Fruit fly (Drosophila melanogaster) whole organism, embryonic: Measurements from ENCODE around the gene CG7156.

Experiments
- Asciz ChIP-seq: fragments of 200-800 bp; sonication (Bioruptor generic); optimal IDR thresholded peaks from 2 replicates; lab custom pipeline; 2017; ENCODE audit warnings: missing biosample characterization, mild to moderate bottlenecking, missing genetic modification characterization, missing genetic modification reagents
- C15 ChIP-seq: fragments of 200-800 bp; sonication (Bioruptor generic); IDR thresholded peaks from 3 replicates; pipeline ENCODE4 v1.3.6; 2022; ENCODE audit warnings: missing biosample characterization, missing genetic modification characterization
- CG11695 ChIP-seq: fragments of 200-800 bp; sonication (Bioruptor generic); IDR thresholded peaks from 3 replicates; pipeline ENCODE4 v1.3.6; 2022; ENCODE audit warnings: missing biosample characterization, missing genetic modification characterization
- CG16779 ChIP-seq: fragments of 200-800 bp; sonication (Bioruptor generic); IDR thresholded peaks from 2 replicates; pipeline ENCODE4 v1.3.6; 2022; ENCODE audit warnings: missing biosample characterization, missing genetic modification characterization
- CG18619 ChIP-seq: fragments of 200-800 bp; sonication (Bioruptor generic); optimal IDR thresholded peaks from 3 replicates; lab custom pipeline; 2017; ENCODE audit warnings: missing biosample characterization, mild to moderate bottlenecking, missing genetic modification characterization
- CG32772 ChIP-seq: fragments of 200-800 bp; sonication (Bioruptor generic); IDR thresholded peaks from 2 replicates; pipeline ENCODE4 v1.3.6; 2022; ENCODE audit warnings: missing biosample characterization, missing genetic modification characterization
- CG4404 ChIP-seq: fragments of 200-800 bp; sonication (Bioruptor generic); IDR thresholded peaks from 2 replicates; pipeline ENCODE4 v1.3.6; 2022; ENCODE audit warnings: missing biosample characterization, missing genetic modification characterization
- CG4424 ChIP-seq: fragments of 200-800 bp; sonication (Bioruptor generic); optimal IDR thresholded peaks from 3 replicates; lab custom pipeline; 2016; ENCODE audit warnings: missing biosample characterization, missing genetic modification characterization
- CG5180 ChIP-seq: fragments of 200-800 bp; sonication (Bioruptor generic); optimal IDR thresholded peaks from 3 replicates; lab custom pipeline; 2017; ENCODE audit warnings: missing biosample characterization, missing genetic modification characterization, mild to moderate bottlenecking, moderate library complexity, missing genetic modification reagents
- CG7839 ChIP-seq: fragments of 200-800 bp; sonication (Bioruptor generic); optimal IDR thresholded peaks from 3 replicates; lab custom pipeline; 2018; ENCODE audit warnings: missing biosample characterization, mild to moderate bottlenecking, missing genetic modification characterization, moderate library complexity
- CG8281 ChIP-seq: fragments of 200-800 bp; sonication (Bioruptor generic); optimal IDR thresholded peaks from 2 replicates; lab custom pipeline; 2018; ENCODE audit warnings: missing biosample characterization, mild to moderate bottlenecking, missing genetic modification characterization, moderate library complexity
- CG8478 ChIP-seq: fragments of >200 bp; optimal IDR thresholded peaks from 2 replicates; lab custom pipeline; 2018
- CG8765 ChIP-seq: fragments of 200-800 bp; sonication (Bioruptor generic); IDR thresholded peaks from 2 replicates; pipeline ENCODE4 v1.3.6; 2022; ENCODE audit warnings: missing biosample characterization, missing genetic modification characterization
- CG9876 ChIP-seq: fragments of 200-800 bp; sonication (Bioruptor generic); optimal IDR thresholded peaks from 2 replicates; lab custom pipeline; 2016; ENCODE audit warnings: missing biosample characterization, missing genetic modification characterization
- CkIIα-i1 ChIP-seq: fragments of 200-800 bp; sonication (Bioruptor generic); IDR thresholded peaks from 2 replicates; pipeline ENCODE4 v1.3.6; 2022; ENCODE audit warnings: missing biosample characterization, missing genetic modification characterization
- Doc2 ChIP-seq: fragments of 200-800 bp; sonication (Bioruptor generic); IDR thresholded peaks from 2 replicates; pipeline ENCODE4 v1.3.6; 2022; ENCODE audit warnings: missing biosample characterization, missing genetic modification characterization
- Doc3 ChIP-seq: fragments of 200-800 bp; sonication (Bioruptor generic); IDR thresholded peaks from 3 replicates; pipeline ENCODE4 v1.3.6; 2022; ENCODE audit warnings: missing biosample characterization, missing genetic modification characterization; ENCODE audit not compliant: partially characterized antibody
- E2f1 ChIP-seq: fragments of 200-800 bp; sonication (Bioruptor generic); IDR thresholded peaks from 2 replicates; pipeline ENCODE4 v1.3.6; 2022; ENCODE audit warnings: missing biosample characterization, missing genetic modification characterization
- Lhr ChIP-seq: fragments of 200-800 bp; sonication (Bioruptor generic); optimal IDR thresholded peaks from 3 replicates; lab custom pipeline; 2017; ENCODE audit warnings: mild to moderate bottlenecking, missing biosample characterization, missing genetic modification reagents, missing genetic modification characterization
- Med ChIP-seq: fragments of 200-800 bp; sonication (Bioruptor generic); peaks from one replicate; lab custom pipeline; 2016; ENCODE audit warnings: missing biosample characterization, missing genetic modification characterization, mild to moderate bottlenecking, inconsistent platforms, moderate library complexity
- Ptx1 ChIP-seq: fragments of 200-800 bp; sonication (Bioruptor generic); IDR thresholded peaks from 2 replicates; pipeline ENCODE4 v1.3.6; 2022; ENCODE audit warnings: missing biosample characterization, missing genetic modification characterization
- Sox102F ChIP-seq: fragments of 200-800 bp; sonication (Bioruptor generic); optimal IDR thresholded peaks from 2 replicates; lab custom pipeline; 2018; ENCODE audit warnings: missing biosample characterization, mild to moderate bottlenecking, missing genetic modification characterization, moderate library complexity
- Ssrp ChIP-seq: fragments of 200-800 bp; sonication (Bioruptor generic); optimal IDR thresholded peaks from 2 replicates; lab custom pipeline; 2018; ENCODE audit warnings: missing biosample characterization, mild to moderate bottlenecking, missing genetic modification characterization, moderate library complexity
- Usf ChIP-seq: fragments of 200-800 bp; sonication (Bioruptor generic); optimal IDR thresholded peaks from 2 replicates; lab custom pipeline; 2017; ENCODE audit warnings: missing genotype, missing biosample characterization, missing genetic modification characterization
- aop ChIP-seq: fragments of 200-800 bp; sonication (Bioruptor generic); IDR thresholded peaks from 2 replicates; pipeline ENCODE4 v1.3.6; 2022; ENCODE audit warnings: missing biosample characterization, missing genetic modification characterization
- ap ChIP-seq: fragments of 200-800 bp; sonication (Bioruptor generic); IDR thresholded peaks from 2 replicates; pipeline ENCODE4 v1.3.6; 2022; ENCODE audit warnings: missing biosample characterization, missing genetic modification characterization
- bab2 ChIP-seq: fragments of 200-800 bp; sonication (Bioruptor generic); optimal IDR thresholded peaks from 2 replicates; lab custom pipeline; 2016; ENCODE audit warnings: missing biosample characterization, missing genetic modification characterization
- caup ChIP-seq: fragments of 200-800 bp; sonication (Bioruptor generic); optimal IDR thresholded peaks from 3 replicates; lab custom pipeline; 2017; ENCODE audit warnings: missing biosample characterization, mild to moderate bottlenecking, missing genetic modification characterization, moderate library complexity; ENCODE audit not compliant: severe bottlenecking
- cg ChIP-seq: fragments of 200-800 bp; sonication (Bioruptor generic); optimal IDR thresholded peaks from 3 replicates; lab custom pipeline; 2019; ENCODE audit warnings: missing biosample characterization, mild to moderate bottlenecking, missing genetic modification characterization, moderate library complexity
- crc ChIP-seq: fragments of 200-800 bp; sonication (Bioruptor generic); optimal IDR thresholded peaks from 2 replicates; lab custom pipeline; 2016; ENCODE audit warnings: missing biosample characterization, missing genetic modification characterization
- esg ChIP-seq: fragments of 200-800 bp; sonication (Bioruptor generic); conservative IDR thresholded peaks from 2 replicates; pipeline ENCODE4 v1.3.6; 2022; ENCODE audit warnings: missing biosample characterization, missing genetic modification characterization
- eve ChIP-seq, 2 experiments: fragments of >200 bp; optimal IDR thresholded peaks; 2 replicates each; lab custom pipeline; 2017; ENCODE audit warnings: missing biosample characterization in 2 of 2, missing genetic modification characterization in 2 of 2
- ewg ChIP-seq: fragments of 200-800 bp; sonication (Bioruptor generic); optimal IDR thresholded peaks from 3 replicates; lab custom pipeline; 2017; ENCODE audit warnings: mild to moderate bottlenecking, missing biosample characterization, missing genetic modification reagents, missing genetic modification characterization
- fd64A ChIP-seq: fragments of 200-800 bp; sonication (Bioruptor generic); optimal IDR thresholded peaks from 3 replicates; lab custom pipeline; 2018; ENCODE audit warnings: missing biosample characterization, mild to moderate bottlenecking, missing genetic modification characterization
- hkb ChIP-seq, 2 experiments: fragments of 200-800 bp in 1 of 2; fragments of >200 bp in 1 of 2; sonication (Bioruptor generic) in 1 of 2; IDR thresholded peaks in 1 of 2; optimal IDR thresholded peaks in 1 of 2; 2 replicates each; pipeline versions ENCODE4 v1.3.6 to Lab custom; 2017 to 2022; ENCODE audit warnings: missing biosample characterization in 1 of 2, missing genetic modification characterization in 1 of 2
- knrl ChIP-seq: fragments of 200-800 bp; sonication (Bioruptor generic); IDR thresholded peaks from 3 replicates; pipeline ENCODE4 v1.3.6; 2022; ENCODE audit warnings: missing biosample characterization, missing genetic modification characterization; ENCODE audit not compliant: partially characterized antibody
- lab ChIP-seq: fragments of 200-800 bp; sonication (Bioruptor generic); optimal IDR thresholded peaks from 3 replicates; lab custom pipeline; 2017; ENCODE audit warnings: missing biosample characterization, missing genetic modification characterization, mild to moderate bottlenecking, moderate library complexity, missing genetic modification reagents
- mirr ChIP-seq: fragments of 200-800 bp; sonication (Bioruptor generic); optimal IDR thresholded peaks from 3 replicates; lab custom pipeline; 2018; ENCODE audit warnings: missing biosample characterization, mild to moderate bottlenecking, missing genetic modification characterization
- nerfin-1 ChIP-seq: fragments of 200-800 bp; sonication (Bioruptor generic); optimal IDR thresholded peaks from 3 replicates; lab custom pipeline; 2019; ENCODE audit warnings: missing biosample characterization, mild to moderate bottlenecking, missing genetic modification characterization, moderate library complexity
- nerfin-2 ChIP-seq: fragments of 200-800 bp; sonication (Bioruptor generic); IDR thresholded peaks from 2 replicates; pipeline ENCODE4 v1.3.6; 2022; ENCODE audit warnings: missing biosample characterization, missing genetic modification characterization; ENCODE audit not compliant: partially characterized antibody
- phol ChIP-seq: fragments of 200-800 bp; sonication (Bioruptor generic); optimal IDR thresholded peaks from 3 replicates; lab custom pipeline; 2018; ENCODE audit warnings: missing biosample characterization, mild to moderate bottlenecking, missing genetic modification characterization, moderate library complexity
- pros ChIP-seq: fragments of 200-800 bp; sonication (Bioruptor generic); optimal IDR thresholded peaks from 3 replicates; lab custom pipeline; 2019; ENCODE audit warnings: missing biosample characterization, mild to moderate bottlenecking, missing genetic modification characterization, moderate library complexity
- repo ChIP-seq: fragments of 200-800 bp; sonication (Bioruptor generic); optimal IDR thresholded peaks from 2 replicates; lab custom pipeline; 2016; ENCODE audit warnings: missing biosample characterization, missing genetic modification characterization
- sd ChIP-seq: fragments of 200-800 bp; sonication (Bioruptor generic); optimal IDR thresholded peaks from 3 replicates; lab custom pipeline; 2018; ENCODE audit warnings: missing biosample characterization, mild to moderate bottlenecking, missing genetic modification characterization, moderate library complexity
- seq ChIP-seq: fragments of 200-800 bp; sonication (Bioruptor generic); IDR thresholded peaks from 2 replicates; pipeline ENCODE4 v1.3.6; 2022; ENCODE audit warnings: missing biosample characterization, missing genetic modification characterization
- sqz ChIP-seq: fragments of 200-800 bp; sonication (Bioruptor generic); optimal IDR thresholded peaks from 3 replicates; lab custom pipeline; 2018; ENCODE audit warnings: missing biosample characterization, mild to moderate bottlenecking, missing genetic modification characterization
- ttk ChIP-seq: fragments of 200-800 bp; sonication (Bioruptor generic); IDR thresholded peaks from 2 replicates; pipeline ENCODE4 v2.1.2; 2022; ENCODE audit warnings: missing biosample characterization, missing genetic modification characterization
- usp ChIP-seq: fragments of >200 bp; optimal IDR thresholded peaks from 2 replicates; lab custom pipeline; 2017; ENCODE audit warnings: missing biosample characterization, missing genetic modification characterization
- z ChIP-seq: fragments of 200-800 bp; sonication (Bioruptor generic); IDR thresholded peaks from 3 replicates; pipeline ENCODE4 v1.3.6; 2022; ENCODE audit warnings: missing biosample characterization, missing genetic modification characterization

The CG7156 gene

dm6 chr3R:18246041-18246440 lies 4.1 kb upstream of the CG7156 start (continued):
- TF ChIP-seq C15 (GFP tag; lab: Robert Waterston, UW) = no peak
- no peak for TF ChIP-seq CG5180 (GFP tag; lab: Kevin White, UChicago)
- peak; percentile 36 for TF ChIP-seq Med (GFP tag; lab: Kevin White, UChicago)
- TF ChIP-seq CG9876 = no peak
- TF ChIP-seq bab2 (GFP tag; lab: Kevin White, UChicago) = no peak
- no peak for TF ChIP-seq z (GFP tag; lab: Robert Waterston, UW)
- TF ChIP-seq phol = no peak
- peak; percentile 31 for TF ChIP-seq mirr (GFP tag; lab: Kevin White, UChicago)
- no peak for TF ChIP-seq CG4404
- TF ChIP-seq esg = no peak
- peak; percentile 28 for TF ChIP-seq CG8478 (lab: Kevin White, UChicago)

dm6 chr3R:18245044-18245596 lies 3.2 kb upstream of the CG7156 start:
- peak; percentile 0 for TF ChIP-seq Ssrp (tag; lab: Kevin White, UChicago)
- no peak for TF ChIP-seq aop (GFP tag; lab: Robert Waterston, UW)
- TF ChIP-seq crc (GFP tag; lab: Kevin White, UChicago) = no peak
- no peak for TF ChIP-seq Asciz
- no peak for TF ChIP-seq CG8281
- no peak for TF ChIP-seq repo (GFP tag; lab: Kevin White, UChicago)
- peak; percentile 17; the same call in 1 of the 2 replicates for TF ChIP-seq ap
- no peak for TF ChIP-seq Ptx1 (GFP tag; lab: Robert Waterston, UW)
- TF ChIP-seq eve (GFP tag; optimal IDR thresholded peaks at IDR 0.05; lab: Kevin White, UChicago) = no peak
- no peak for TF ChIP-seq Lhr (GFP tag; lab: Kevin White, UChicago)
- peak; percentile 17 for TF ChIP-seq sqz (GFP tag; lab: Kevin White, UChicago)
- no peak for TF ChIP-seq CG7839
- peak; percentile 98 for TF ChIP-seq nerfin-1 (tag; lab: Kevin White, UChicago)
- TF ChIP-seq ewg (GFP tag; lab: Kevin White, UChicago) = peak; percentile 53
- TF ChIP-seq nerfin-2 = 0 out of 2 replicates have a peak, but pooled peaks have one; percentile 14
- TF ChIP-seq CG4424 (GFP tag; lab: Kevin White, UChicago) = no peak
- TF ChIP-seq cg = peak; percentile 35
- TF ChIP-seq Doc2 = no peak
- no peak for TF ChIP-seq CG18619 (GFP tag; lab: Kevin White, UChicago)
- TF ChIP-seq usp (GFP tag; lab: Kevin White, UChicago) = no peak
- TF ChIP-seq CkIIα-i1 (GFP tag; lab: Robert Waterston, UW) = no peak
- no peak for TF ChIP-seq CG32772 (GFP tag; lab: Robert Waterston, UW)
- TF ChIP-seq fd64A (GFP tag; lab: Kevin White, UChicago) = no peak
- peak; percentile 32 for TF ChIP-seq lab (GFP tag; lab: Kevin White, UChicago)
- TF ChIP-seq knrl (GFP tag; lab: Robert Waterston, UW) = no peak
- TF ChIP-seq seq (GFP tag; lab: Robert Waterston, UW) = peak; percentile 16; the same call in 1 of the 2 replicates
- 0 out of 2 replicates have a peak, but pooled peaks have one; percentile 17 for TF ChIP-seq ttk (GFP tag; lab: Robert Waterston, UW)
- no peak for TF ChIP-seq caup (GFP tag; lab: Kevin White, UChicago)
- no peak for TF ChIP-seq Doc3 (GFP tag; lab: Robert Waterston, UW)
- TF ChIP-seq hkb (optimal IDR thresholded peaks at IDR 0.05; lab: Kevin White, UChicago) = no peak
- TF ChIP-seq hkb (GFP tag; IDR thresholded peaks at IDR 0.05; lab: Robert Waterston, UW) = peak; percentile 23; the same call in 1 of the 2 replicates
- TF ChIP-seq pros (GFP tag; lab: Kevin White, UChicago) = peak; percentile 74
- TF ChIP-seq CG8765 (GFP tag; lab: Robert Waterston, UW) = no peak
- peak; percentile 67 for TF ChIP-seq sd (tag; lab: Kevin White, UChicago)
- TF ChIP-seq CG16779 (GFP tag; lab: Robert Waterston, UW) = 0 out of 2 replicates have a peak, but pooled peaks have one; percentile 3
- TF ChIP-seq CG11695 (GFP tag; lab: Robert Waterston, UW) = 0 out of 3 replicates have a peak, but pooled peaks have one; percentile 19
- TF ChIP-seq E2f1 = no peak
- no peak for TF ChIP-seq Usf (GFP tag; lab: Kevin White, UChicago)
- no peak for TF ChIP-seq Sox102F
